Fruit fly (Drosophila melanogaster): Measurements from ENCODE around the gene CG15255.

DNA sequence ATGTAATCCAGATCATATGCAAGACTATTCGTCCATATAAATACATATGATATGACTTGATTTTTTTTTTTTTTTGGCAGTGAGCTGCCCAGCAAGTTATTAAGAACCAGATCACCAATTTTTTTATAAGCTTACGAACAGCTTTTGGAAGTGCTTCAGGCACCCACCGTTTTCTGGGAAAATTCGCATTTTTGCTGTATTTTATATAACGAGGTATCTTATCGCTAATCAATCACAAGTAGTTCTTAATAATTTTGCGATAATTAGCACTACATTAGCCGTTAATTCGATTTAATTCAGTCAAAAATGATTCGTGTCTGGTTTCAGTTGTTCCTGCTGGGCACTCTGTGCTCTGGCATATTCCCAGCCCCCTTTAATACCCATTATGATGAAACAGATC is 16.9 kb upstream of the CG15255 start, which contains the start of gene CG7631:
- TF ChIP-seq Dll (optimal IDR thresholded peaks at IDR 0.05) (no peak), pan (optimal IDR thresholded peaks at IDR 0.05) (no peak), EcR (GFP tag; optimal IDR thresholded peaks at IDR 0.05) (no peak), CG8478 (optimal IDR thresholded peaks at IDR 0.05) (no peak), psq (optimal IDR thresholded peaks at IDR 0.05) (no peak), usp (GFP tag; optimal IDR thresholded peaks at IDR 0.05) (no peak)
